Fruit fly (Drosophila melanogaster) whole organism, wandering third instar larva: ENCODE results near the gene RpL32.

Experiments
- CG32264 ChIP-seq: fragments of 200-800 bp; sonication (Bioruptor generic); optimal IDR thresholded peaks from 2 replicates; lab custom pipeline; 2016; ENCODE audit warnings: missing biosample characterization, missing genetic modification characterization
- Dfd ChIP-seq: fragments of >200 bp; optimal IDR thresholded peaks from 2 replicates; lab custom pipeline; 2017; ENCODE audit warnings: missing biosample characterization, missing genetic modification characterization
- Hr83 ChIP-seq: fragments of 200-300 bp; sonication (Bioruptor generic); optimal IDR thresholded peaks from 2 replicates; lab custom pipeline; 2016; ENCODE audit warnings: missing biosample characterization, mild to moderate bottlenecking, missing genetic modification characterization, moderate library complexity; ENCODE audit not compliant: poor library complexity, severe bottlenecking
- Jra ChIP-seq: sonication (Bioruptor generic); optimal IDR thresholded peaks from 2 replicates; lab custom pipeline; 2016; ENCODE audit warnings: missing biosample characterization, missing genetic modification characterization
- Myc ChIP-seq: fragments of >200 bp; optimal IDR thresholded peaks from 2 replicates; lab custom pipeline; 2017
- Rel ChIP-seq, 2 experiments: fragments of 200-800 bp; sonication (Bioruptor generic) in 1 of 2; optimal IDR thresholded peaks; 2 replicates in 1 of 2; 3 replicates in 1 of 2; lab custom pipeline; 2016 to 2019; ENCODE audit warnings: mild to moderate bottlenecking in 2 of 2, missing biosample characterization in 2 of 2, missing genetic modification characterization in 2 of 2, moderate library complexity in 1 of 2
- Sp1 ChIP-seq: fragments of 200-800 bp; sonication (Bioruptor generic); optimal IDR thresholded peaks from 3 replicates; lab custom pipeline; 2019; ENCODE audit warnings: missing biosample characterization, mild to moderate bottlenecking, missing genetic modification characterization, moderate library complexity
- pan ChIP-seq: fragments of >200 bp; optimal IDR thresholded peaks from 2 replicates; lab custom pipeline; 2017
- psq ChIP-seq: fragments of 200-800 bp; sonication (Bioruptor generic); optimal IDR thresholded peaks from 3 replicates; lab custom pipeline; 2017; ENCODE audit warnings: missing biosample characterization, mild to moderate bottlenecking, missing genetic modification characterization, moderate library complexity
- sv ChIP-seq: fragments of 200-800 bp; sonication (Bioruptor generic); optimal IDR thresholded peaks from 3 replicates; lab custom pipeline; 2016; ENCODE audit warnings: missing biosample characterization, missing genetic modification characterization
- usp ChIP-seq: fragments of >200 bp; optimal IDR thresholded peaks from 2 replicates; lab custom pipeline; 2017; ENCODE audit warnings: missing biosample characterization, missing genetic modification characterization

DNA sequence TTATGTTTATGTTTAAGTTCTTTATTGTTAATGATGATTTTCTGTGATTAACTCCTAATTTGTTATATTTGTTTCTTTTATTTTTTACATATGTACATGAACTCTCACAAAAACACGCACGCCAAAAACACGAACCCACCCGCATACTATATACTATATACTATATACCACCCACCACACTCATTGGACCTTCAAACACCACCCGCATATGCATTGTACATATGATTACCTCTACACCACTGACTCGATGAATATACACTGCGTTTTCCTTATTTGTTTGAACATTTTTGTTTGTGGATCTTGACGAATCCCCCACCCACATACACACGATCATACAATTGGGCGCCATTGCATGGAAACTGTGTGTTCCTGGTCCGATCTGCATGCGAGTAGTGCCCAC, 13.7 kb downstream of the RpL32 start:
- TF ChIP-seq Rel (GFP tag; optimal IDR thresholded peaks at IDR 0.05; lab: Kevin White, UChicago) (no peak), Rel (tag; optimal IDR thresholded peaks at IDR 0.05; lab: Kevin White, UChicago) (no peak), Hr83 (GFP tag; lab: Kevin White, UChicago) (no peak), Sp1 (GFP tag; lab: Kevin White, UChicago) (no peak), sv (GFP tag; lab: Kevin White, UChicago) (no peak), pan (lab: Kevin White, UChicago) (no peak), usp (GFP tag; lab: Kevin White, UChicago) (no peak), Myc (lab: Kevin White, UChicago) (no peak), Dfd (GFP tag; lab: Kevin White, UChicago) (no peak), psq (GFP tag; lab: Kevin White, UChicago) (no peak), CG32264 (GFP tag; lab: Kevin White, UChicago) (no peak), Jra (GFP tag; lab: Kevin White, UChicago) (no peak)
